Fruit fly (Drosophila melanogaster): ENCODE results near the gene CG31668.

Gene CG31668

DNA sequence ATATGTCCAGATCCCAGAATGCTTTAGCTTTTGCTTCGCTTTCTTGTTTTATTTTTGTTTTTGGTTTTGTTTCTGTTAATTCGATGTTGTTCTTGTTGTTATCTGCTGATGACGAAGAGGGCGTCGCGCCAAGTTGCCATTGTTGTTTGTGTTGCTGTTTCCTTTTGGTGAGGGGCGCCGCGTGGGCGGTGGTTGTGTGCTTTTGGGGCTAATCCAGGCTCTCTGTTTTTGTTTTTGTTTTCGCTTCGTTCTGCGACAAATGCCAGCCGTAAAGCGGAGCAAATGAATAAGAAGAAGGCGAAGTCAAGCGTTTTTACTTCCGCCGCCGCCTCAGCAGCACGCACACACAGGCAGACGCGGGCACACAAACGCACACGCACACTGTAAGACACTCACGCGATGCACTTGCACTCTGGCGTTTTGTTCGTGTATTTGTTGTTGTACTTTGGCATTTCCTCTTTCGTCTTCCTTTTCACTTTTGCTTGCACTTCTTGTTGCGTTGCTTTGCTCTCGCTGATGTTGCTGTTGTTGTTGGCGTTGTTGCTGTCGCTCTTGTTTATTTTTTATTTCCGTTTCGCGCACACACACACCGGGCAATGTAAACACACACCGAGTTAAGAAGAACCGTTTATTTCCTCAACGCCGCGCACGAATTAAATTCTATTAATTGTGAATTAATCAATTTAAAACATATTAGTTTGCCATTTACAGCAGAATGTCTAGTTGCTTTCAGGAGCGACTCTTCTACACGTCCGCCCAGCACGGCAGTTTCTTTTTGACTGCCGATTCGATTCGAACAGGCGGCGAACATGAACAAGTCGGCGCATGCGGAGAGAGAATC, 27.8 kb downstream of the CG31668 start, which contains the start of gene aop (continued):
- TF ChIP-seq CoRest (tag; optimal IDR thresholded peaks at IDR 0.05) = no peak
- no peak for TF ChIP-seq gt (GFP tag; IDR thresholded peaks at IDR 0.05)
- TF ChIP-seq CG7987 (GFP tag; optimal IDR thresholded peaks at IDR 0.05) = peak; percentile 34
- no peak for TF ChIP-seq CG10274 (GFP tag; optimal IDR thresholded peaks at IDR 0.05)
- TF ChIP-seq toy (GFP tag; IDR thresholded peaks at IDR 0.05) = no peak
- TF ChIP-seq PHDP (tag; optimal IDR thresholded peaks at IDR 0.05) = no peak
- TF ChIP-seq CG11247 (GFP tag; IDR thresholded peaks at IDR 0.05) = no peak; the same call in 1 of the 2 replicates
- TF ChIP-seq CG1647 (GFP tag; optimal IDR thresholded peaks at IDR 0.05) = peak; percentile 50
- TF ChIP-seq CG10209 (GFP tag; optimal IDR thresholded peaks at IDR 0.05) = no peak
- TF ChIP-seq prd (optimal IDR thresholded peaks at IDR 0.05) = no peak
- TF ChIP-seq prd (GFP tag; IDR thresholded peaks at IDR 0.05) = no peak
- peak; percentile 97 for TF ChIP-seq CG15479 (GFP tag; optimal IDR thresholded peaks at IDR 0.05)
- TF ChIP-seq zf30C (GFP tag; optimal IDR thresholded peaks at IDR 0.05) = peak; percentile 39
- peak; percentile 36 for TF ChIP-seq B-H2 (GFP tag; optimal IDR thresholded peaks at IDR 0.05)
- no peak for TF ChIP-seq CG2889 (GFP tag; IDR thresholded peaks at IDR 0.05)
- TF ChIP-seq luna (GFP tag; optimal IDR thresholded peaks at IDR 0.05) = no peak
- no peak for TF ChIP-seq Hsf (GFP tag; optimal IDR thresholded peaks at IDR 0.05)
- TF ChIP-seq Deaf1 (tag; optimal IDR thresholded peaks at IDR 0.05) = peak; percentile 88
- TF ChIP-seq fru (optimal IDR thresholded peaks at IDR 0.05) = no peak
- TF ChIP-seq Bdp1 (GFP tag; optimal IDR thresholded peaks at IDR 0.05) = peak; percentile 34
- no peak for TF ChIP-seq NC2α (GFP tag; optimal IDR thresholded peaks at IDR 0.05)
- TF ChIP-seq CG12236 (GFP tag; optimal IDR thresholded peaks at IDR 0.05) = no peak
- TF ChIP-seq Elba2 (GFP tag; optimal IDR thresholded peaks at IDR 0.05) = peak; percentile 30
- peak; percentile 38 for TF ChIP-seq CG12769 (tag; optimal IDR thresholded peaks at IDR 0.05)
- TF ChIP-seq CG9876 (GFP tag; optimal IDR thresholded peaks at IDR 0.05) = no peak
- TF ChIP-seq CrebB (tag; optimal IDR thresholded peaks at IDR 0.05) = peak; percentile 38
- no peak for TF ChIP-seq chif (GFP tag; optimal IDR thresholded peaks at IDR 0.05)
- no peak for TF ChIP-seq CG10654 (GFP tag; optimal IDR thresholded peaks at IDR 0.05)
- TF ChIP-seq gfzf (GFP tag; optimal IDR thresholded peaks at IDR 0.05) = no peak
- TF ChIP-seq pzg (GFP tag; optimal IDR thresholded peaks at IDR 0.05) = no peak
- TF ChIP-seq CG7372 (GFP tag; IDR thresholded peaks at IDR 0.05) = no peak
- TF ChIP-seq run (tag; optimal IDR thresholded peaks at IDR 0.05) = no peak
- TF ChIP-seq CG13296 (GFP tag; optimal IDR thresholded peaks at IDR 0.05) = peak; percentile 48
- no peak for TF ChIP-seq croc (GFP tag; conservative IDR thresholded peaks at IDR 0.05)
- peak; percentile 27 for TF ChIP-seq Nf-YC (tag; optimal IDR thresholded peaks at IDR 0.05)
- peak; percentile 33; the same call in 1 of the 3 replicates for TF ChIP-seq otp (GFP tag; IDR thresholded peaks at IDR 0.05)
- TF ChIP-seq Ssrp (tag; optimal IDR thresholded peaks at IDR 0.05) = no peak
- TF ChIP-seq CG18476 (GFP tag; optimal IDR thresholded peaks at IDR 0.05) = no peak
- no peak for TF ChIP-seq al (GFP tag; IDR thresholded peaks at IDR 0.05)
- no peak for TF ChIP-seq CG3726 (GFP tag; IDR thresholded peaks at IDR 0.05)
- TF ChIP-seq Meics (GFP tag; optimal IDR thresholded peaks at IDR 0.05) = no peak
- TF ChIP-seq Dek (tag; optimal IDR thresholded peaks at IDR 0.05) = no peak
- no peak for TF ChIP-seq Sry-δ (GFP tag; optimal IDR thresholded peaks at IDR 0.05)
- TF ChIP-seq nom (GFP tag; optimal IDR thresholded peaks at IDR 0.05) = peak; percentile 46
- TF ChIP-seq CG17829 (tag; optimal IDR thresholded peaks at IDR 0.05) = peak; percentile 48
- TF ChIP-seq CG4820 (GFP tag; optimal IDR thresholded peaks at IDR 0.05) = no peak
- TF ChIP-seq Lpt (GFP tag; optimal IDR thresholded peaks at IDR 0.05) = no peak
- 0 out of 3 replicates have a peak, but pooled peaks have one; percentile 16 for TF ChIP-seq knrl (GFP tag; IDR thresholded peaks at IDR 0.05; ENCODE audit: partially characterized antibody)
- TF ChIP-seq Atf-2 (GFP tag; optimal IDR thresholded peaks at IDR 0.05) = no peak
- no peak for TF ChIP-seq Ada2b (GFP tag; IDR thresholded peaks at IDR 0.05)
